Fruit fly (Drosophila melanogaster): ENCODE measurements around the gene ND-MLRQ.

Gene ND-MLRQ

DNA sequence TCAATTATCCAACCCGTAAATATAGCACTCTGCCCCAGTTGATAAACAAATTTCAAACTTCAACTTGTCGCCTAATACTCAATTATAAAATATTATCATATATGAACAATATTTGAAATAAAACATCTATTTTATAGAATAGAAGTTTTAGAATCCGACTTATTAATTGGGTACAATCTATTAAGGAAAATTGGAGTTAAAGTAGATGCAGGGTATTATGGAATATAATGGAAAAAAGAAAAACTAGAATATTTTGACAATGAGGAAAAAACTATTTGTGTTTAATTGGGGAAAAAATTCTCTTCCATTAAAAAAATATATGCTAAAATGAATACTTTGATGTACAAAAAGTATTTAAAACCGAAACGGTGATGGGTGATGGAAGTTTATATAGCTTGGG is 7.6 kb downstream of the ND-MLRQ start:
- no peak for TF ChIP-seq Jra (GFP tag; optimal IDR thresholded peaks at IDR 0.05)
- no peak for TF ChIP-seq sage (GFP tag; optimal IDR thresholded peaks at IDR 0.05)
- no peak for TF ChIP-seq CrebA (GFP tag; optimal IDR thresholded peaks at IDR 0.05; ENCODE audit: borderline replicate concordance)
- no peak for TF ChIP-seq br (GFP tag; optimal IDR thresholded peaks at IDR 0.05)
- TF ChIP-seq Dfd (GFP tag; optimal IDR thresholded peaks at IDR 0.05), result no peak
- no peak for TF ChIP-seq rgr (GFP tag; optimal IDR thresholded peaks at IDR 0.05)
- TF ChIP-seq pan (optimal IDR thresholded peaks at IDR 0.05), result no peak
